Fruit fly (Drosophila melanogaster): ENCODE measurements around the gene OS9.

- TF ChIP-seq kay (GFP tag; ENCODE audit: borderline replicate concordance) (no peak), Clk (GFP tag; optimal IDR thresholded peaks at IDR 0.05) (no peak), Hr96 (GFP tag; optimal IDR thresholded peaks at IDR 0.05) (no peak), CG33017 (tag; optimal IDR thresholded peaks at IDR 0.05) (no peak), toe (GFP tag; optimal IDR thresholded peaks at IDR 0.05) (no peak), Mnt (GFP tag; optimal IDR thresholded peaks at IDR 0.05) (no peak), CG14711 (tag; optimal IDR thresholded peaks at IDR 0.05) (no peak), pad (GFP tag; optimal IDR thresholded peaks at IDR 0.05) (no peak), cnc (optimal IDR thresholded peaks at IDR 0.05) (no peak), CG7045 (GFP tag; optimal IDR thresholded peaks at IDR 0.05) (no peak), Crg-1 (GFP tag; optimal IDR thresholded peaks at IDR 0.05) (no peak)
Measured at dm6 chr2L:19930102-19930501, 36.2 kb downstream of the OS9 start.
